Fruit fly (Drosophila melanogaster): ENCODE measurements around the gene btn.

dm6 chr3R:22609185-22609584, 22.8 kb upstream of the btn start, which contains the start of gene CG13843:
- TF ChIP-seq CG8478 (optimal IDR thresholded peaks at IDR 0.05) (no peak), CTCF (optimal IDR thresholded peaks at IDR 0.05) (no peak)
